Worm (Caenorhabditis elegans): ENCODE data around the gene T10B9.14.

Gene T10B9.14

DNA sequence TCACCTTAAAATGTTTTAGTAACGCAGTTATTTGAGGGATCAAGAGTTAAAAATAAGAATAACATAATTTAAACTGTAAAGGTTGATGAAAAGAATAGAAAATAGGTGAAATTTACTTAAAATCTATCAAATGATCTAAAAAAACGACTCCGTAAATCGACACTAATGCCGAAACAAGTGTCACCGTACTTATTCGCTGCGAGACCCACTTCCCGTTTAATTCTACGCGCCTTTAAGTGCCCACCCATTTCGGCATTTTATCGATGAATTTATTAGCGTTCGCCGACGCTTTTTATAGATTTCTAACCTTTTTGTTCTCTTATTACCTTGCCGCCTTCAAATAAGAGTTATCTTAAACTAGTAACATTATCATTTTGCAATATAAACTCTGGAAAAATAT lies 36.2 kb downstream of the T10B9.14 start, which contains the start of the genes Y53C12B.1 and nos-3:
TSS of gene Y53C12B.1 (minus strand) at position 10 of the 400 bp plus-strand sequence.
TSS of gene nos-3 (plus strand) at position 248 of the 400 bp plus-strand sequence.
- TF ChIP-seq mcd-1 (GFP tag; IDR thresholded peaks at IDR 0.05) = peak; percentile 56
- no peak for TF ChIP-seq ets-4 (GFP tag; optimal IDR thresholded peaks at IDR 0.05)
- TF ChIP-seq lir-1 (GFP tag; conservative IDR thresholded peaks at IDR 0.05) = no peak
- no peak; the same call in 1 of the 2 replicates for TF ChIP-seq attf-3 (GFP tag; conservative IDR thresholded peaks at IDR 0.05)
- TF ChIP-seq ccch-3 (GFP tag; optimal IDR thresholded peaks at IDR 0.05) = no peak
- TF ChIP-seq F23B12.7 (tag; optimal IDR thresholded peaks at IDR 0.05; ENCODE audit: insufficient read depth) = peak; percentile 25
- no peak for TF ChIP-seq mxl-1 (tag; optimal IDR thresholded peaks at IDR 0.05)
- 0 out of 2 replicates have a peak, but pooled peaks have one; percentile 22 for TF ChIP-seq ekl-4 (GFP tag; IDR thresholded peaks at IDR 0.05)
- TF ChIP-seq ceh-79 (tag; optimal IDR thresholded peaks at IDR 0.05) = no peak
- no peak for TF ChIP-seq atf-7 (tag; optimal IDR thresholded peaks at IDR 0.05)
- no peak for TF ChIP-seq ztf-28 (GFP tag; IDR thresholded peaks at IDR 0.05)
- no peak for TF ChIP-seq ztf-25 (GFP tag; IDR thresholded peaks at IDR 0.05)
- TF ChIP-seq B0261.1 (tag; optimal IDR thresholded peaks at IDR 0.05) = no peak
- TF ChIP-seq snpc-1.1 (tag; optimal IDR thresholded peaks at IDR 0.05; ENCODE audit: insufficient read depth) = no peak
- no peak for TF ChIP-seq ztf-26 (tag; optimal IDR thresholded peaks at IDR 0.05)
- peak; percentile 41 for TF ChIP-seq ceh-27 (GFP tag; optimal IDR thresholded peaks at IDR 0.05)
- TF ChIP-seq Y95B8A.8 (GFP tag; IDR thresholded peaks at IDR 0.05) = no peak
- TF ChIP-seq hsf-1 (GFP tag; IDR thresholded peaks at IDR 0.05) = no peak
- TF ChIP-seq attf-6 (GFP tag; IDR thresholded peaks at IDR 0.05) = no peak
- peak; percentile 46 for TF ChIP-seq tbp1 (GFP tag; optimal IDR thresholded peaks at IDR 0.05)
- TF ChIP-seq lin-26 (GFP tag; IDR thresholded peaks at IDR 0.05) = no peak
- no peak for TF ChIP-seq unc-130 (GFP tag; optimal IDR thresholded peaks at IDR 0.05)
- no peak for TF ChIP-seq somi-1 (GFP tag; optimal IDR thresholded peaks at IDR 0.05)
- peak; percentile 6 for TF ChIP-seq pha-4 (tag; optimal IDR thresholded peaks at IDR 0.05)
- TF ChIP-seq B0019.2 (GFP tag; conservative IDR thresholded peaks at IDR 0.05) = peak; percentile 87
- TF ChIP-seq K11D2.4 (GFP tag; IDR thresholded peaks at IDR 0.05) = no peak
- no peak for TF ChIP-seq T26A5.8 (tag; optimal IDR thresholded peaks at IDR 0.05)
- TF ChIP-seq F57A8.1 (GFP tag; optimal IDR thresholded peaks at IDR 0.05) = no peak
- TF ChIP-seq nhr-120 (GFP tag; IDR thresholded peaks at IDR 0.05) = no peak
- no peak for TF ChIP-seq Y53G8AR.9 (GFP tag; conservative IDR thresholded peaks at IDR 0.05)
- TF ChIP-seq bed-1 (GFP tag; IDR thresholded peaks at IDR 0.05) = no peak
- TF ChIP-seq aptf-3 (GFP tag; IDR thresholded peaks at IDR 0.05) = no peak
- no peak for TF ChIP-seq aptf-2 (GFP tag; conservative IDR thresholded peaks at IDR 0.05)
- no peak for TF ChIP-seq xnd-1 (tag; optimal IDR thresholded peaks at IDR 0.05)
- no peak for TF ChIP-seq nhr-179 (tag; optimal IDR thresholded peaks at IDR 0.05)
- peak; percentile 66 for TF ChIP-seq pbrm-1 (GFP tag; IDR thresholded peaks at IDR 0.05)
- TF ChIP-seq zim-3 (tag; optimal IDR thresholded peaks at IDR 0.05) = no peak
- no peak for TF ChIP-seq C06A6.2 (GFP tag; conservative IDR thresholded peaks at IDR 0.05)
- TF ChIP-seq T07F8.4 (tag; optimal IDR thresholded peaks at IDR 0.05) = no peak
- no peak for TF ChIP-seq die-1 (tag; optimal IDR thresholded peaks at IDR 0.05)
- peak; percentile 39; the same call in 1 of the 2 replicates for TF ChIP-seq ceh-91 (GFP tag; IDR thresholded peaks at IDR 0.05)
- TF ChIP-seq rpc-1 (optimal IDR thresholded peaks at IDR 0.05) = no peak
- no peak for TF ChIP-seq rpc-1 (tag; optimal IDR thresholded peaks at IDR 0.05)
- no peak for TF ChIP-seq Y67H2A.10 (GFP tag; conservative IDR thresholded peaks at IDR 0.05)
- TF ChIP-seq ztf-22 (GFP tag; optimal IDR thresholded peaks at IDR 0.05) = no peak
- peak; percentile 7 for TF ChIP-seq snpc-4 (GFP tag; optimal IDR thresholded peaks at IDR 0.05)
- TF ChIP-seq snpc-4 (tag; optimal IDR thresholded peaks at IDR 0.05) = peak in 3 of 4 experiments; percentile 26 to 72 (median 49)
- no peak for TF ChIP-seq tlf-1 (GFP tag; optimal IDR thresholded peaks at IDR 0.05)
- no peak for TF ChIP-seq B0035.1 (tag; optimal IDR thresholded peaks at IDR 0.05)
- no peak for TF ChIP-seq fkh-3 (tag; optimal IDR thresholded peaks at IDR 0.05)

Data from whole organism, young adult.